Worm (Caenorhabditis elegans): ENCODE results near the gene srw-67.

Gene srw-67

ce11 chrV:7411695-7412094 is 5.8 kb upstream of the srw-67 start, which contains the start of gene str-41:
TSS of gene str-41 (plus strand) at chrV:7411995.
- no peak for TF ChIP-seq ama-1 (optimal IDR thresholded peaks at IDR 0.05)
- no peak for TF ChIP-seq efl-1 (optimal IDR thresholded peaks at IDR 0.05)
- peak in 1 of 2 experiments; percentile 13 for TF ChIP-seq efl-1 (GFP tag; optimal IDR thresholded peaks at IDR 0.05 in 1 of 2)
- no peak for TF ChIP-seq vab-15 (tag; optimal IDR thresholded peaks at IDR 0.05)

ce11 chrV:7413107-7413774 is 4.2 kb upstream of the srw-67 start, which contains the start of gene F18E3.11:
TSS of gene F18E3.11 (plus strand) at chrV:7413482.
- TF ChIP-seq snu-23 (GFP tag; optimal IDR thresholded peaks at IDR 0.05) (peak; percentile 69), efl-1 (optimal IDR thresholded peaks at IDR 0.05) (no peak), efl-1 (GFP tag; optimal IDR thresholded peaks at IDR 0.05 in 1 of 2) (peak in 1 of 2 experiments; percentile 91), elt-3 (tag; optimal IDR thresholded peaks at IDR 0.05) (peak in 3 of 6 experiments; percentile 31 to 88 (median 60)), nhr-71 (tag; optimal IDR thresholded peaks at IDR 0.05) (peak; percentile 74), blmp-1 (tag; optimal IDR thresholded peaks at IDR 0.05) (peak; percentile 67), lin-35 (GFP tag; optimal IDR thresholded peaks at IDR 0.05) (peak in 1 of 2 experiments; percentile 26), nhr-85 (tag) (peak; percentile 90), mdl-1 (tag; optimal IDR thresholded peaks at IDR 0.05) (peak in 1 of 2 experiments; percentile 64), lin-15B (tag; optimal IDR thresholded peaks at IDR 0.05) (no peak), snpc-4 (tag; optimal IDR thresholded peaks at IDR 0.05) (no peak), nhr-19 (GFP tag; conservative IDR thresholded peaks at IDR 0.05) (peak; percentile 86), hpl-2 (GFP tag; optimal IDR thresholded peaks at IDR 0.05) (no peak), grh-1 (GFP tag; IDR thresholded peaks at IDR 0.05) (0 out of 2 replicates have a peak, but pooled peaks have one; percentile 26), hlh-17 (GFP tag; optimal IDR thresholded peaks at IDR 0.05; ENCODE audit: borderline replicate concordance) (no peak), tbx-2 (tag; optimal IDR thresholded peaks at IDR 0.05) (peak; percentile 47), unc-130 (tag; optimal IDR thresholded peaks at IDR 0.05) (peak; percentile 16), skn-1 (tag; optimal IDR thresholded peaks at IDR 0.05) (peak; percentile 87), irx-1 (tag; optimal IDR thresholded peaks at IDR 0.05) (no peak), aha-1 (tag; optimal IDR thresholded peaks at IDR 0.05) (no peak), nhr-20 (tag; optimal IDR thresholded peaks at IDR 0.05) (peak; percentile 88), fkh-4 (tag; optimal IDR thresholded peaks at IDR 0.05; ENCODE audit: borderline replicate concordance) (no peak)

- TF ChIP-seq lin-13 (GFP tag; optimal IDR thresholded peaks at IDR 0.05) (no peak), ztf-11 (tag; optimal IDR thresholded peaks at IDR 0.05) (no peak), lin-35 (GFP tag; optimal IDR thresholded peaks at IDR 0.05) (peak in 1 of 2 experiments; percentile 12), nhr-77 (tag; optimal IDR thresholded peaks at IDR 0.05) (no peak)
Observed at ce11 chrV:7414909-7415308, 2.6 kb upstream of the srw-67 start, which contains the start of gene F18E3.12. TSS of gene F18E3.12 (plus strand) at chrV:7414985.

- peak; percentile 7 for TF ChIP-seq jun-1 (tag; optimal IDR thresholded peaks at IDR 0.05)
- TF ChIP-seq elt-2 (tag; optimal IDR thresholded peaks at IDR 0.05), result no peak
- no peak for TF ChIP-seq sox-4 (tag; optimal IDR thresholded peaks at IDR 0.05)
- TF ChIP-seq unc-86 (tag; optimal IDR thresholded peaks at IDR 0.05), result no peak
- TF ChIP-seq pag-3 (tag; optimal IDR thresholded peaks at IDR 0.05; ENCODE audit: borderline replicate concordance, insufficient read depth), result no peak
- TF ChIP-seq hlh-4 (tag; optimal IDR thresholded peaks at IDR 0.05), result no peak
- peak in 1 of 2 experiments; percentile 69 for TF ChIP-seq lin-35 (GFP tag; optimal IDR thresholded peaks at IDR 0.05)
- TF ChIP-seq skn-1 (tag; optimal IDR thresholded peaks at IDR 0.05), result peak; percentile 65
- TF ChIP-seq dsc-1 (tag; optimal IDR thresholded peaks at IDR 0.05), result no peak
- no peak for TF ChIP-seq egl-13 (tag; optimal IDR thresholded peaks at IDR 0.05)
- no peak for TF ChIP-seq lsy-2 (tag; optimal IDR thresholded peaks at IDR 0.05)
- TF ChIP-seq unc-130 (tag; optimal IDR thresholded peaks at IDR 0.05), result peak; percentile 32
- no peak for TF ChIP-seq efl-1 (optimal IDR thresholded peaks at IDR 0.05)
- peak in 1 of 2 experiments; percentile 89 for TF ChIP-seq efl-1 (GFP tag; optimal IDR thresholded peaks at IDR 0.05 in 1 of 2)
- no peak for TF ChIP-seq xbp-1 (tag; optimal IDR thresholded peaks at IDR 0.05)
- TF ChIP-seq nhr-85 (tag), result peak; percentile 98
- TF ChIP-seq alr-1 (tag; optimal IDR thresholded peaks at IDR 0.05; ENCODE audit: borderline replicate concordance), result no peak
- TF ChIP-seq lin-14 (GFP tag; optimal IDR thresholded peaks at IDR 0.05), result peak; percentile 71
- TF ChIP-seq sptf-1 (tag; optimal IDR thresholded peaks at IDR 0.05), result no peak
- TF ChIP-seq ceh-82 (tag; optimal IDR thresholded peaks at IDR 0.05), result no peak
- no peak for TF ChIP-seq fkh-8 (tag; optimal IDR thresholded peaks at IDR 0.05)
- no peak for TF ChIP-seq ceh-90 (tag; optimal IDR thresholded peaks at IDR 0.05)
- no peak for TF ChIP-seq lin-13 (GFP tag; optimal IDR thresholded peaks at IDR 0.05)
- TF ChIP-seq elt-3 (tag; optimal IDR thresholded peaks at IDR 0.05), result peak in 5 of 6 experiments; percentile 43 to 97 (median 69)
- TF ChIP-seq egl-27 (tag; optimal IDR thresholded peaks at IDR 0.05), result no peak
Observed at ce11 chrV:7415780-7416428, 1.6 kb upstream of the srw-67 start, which contains the start of gene F18E3.13. TSS of gene F18E3.13 (plus strand) at chrV:7416164.

Measured in whole organism, L1 larva.